Worm (Caenorhabditis elegans): ENCODE measurements around the gene R13A1.10.

Gene R13A1.10

DNA sequence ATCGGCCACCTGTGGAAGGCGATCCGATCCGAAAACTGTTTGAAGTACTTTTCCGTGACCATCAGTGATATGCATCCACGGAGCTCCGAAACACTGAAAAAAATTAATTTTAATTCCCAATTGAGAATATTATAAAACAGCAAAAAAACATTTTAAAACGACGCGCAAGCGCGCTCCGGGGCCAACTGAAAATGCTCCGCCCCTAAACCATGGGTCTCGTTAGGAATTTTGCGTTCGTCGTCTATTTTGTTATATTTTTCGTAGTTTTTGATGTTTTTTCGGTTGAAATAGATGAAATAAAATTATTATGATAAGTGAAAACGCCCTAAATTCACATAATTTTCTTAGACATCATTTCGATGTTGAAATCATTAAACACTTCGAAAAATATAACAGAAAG, 13.6 kb upstream of the R13A1.10 start:
- TF ChIP-seq dao-5 (tag; optimal IDR thresholded peaks at IDR 0.05) (no peak), W03F9.2 (tag; optimal IDR thresholded peaks at IDR 0.05) (no peak), him-1 (tag; optimal IDR thresholded peaks at IDR 0.05) (no peak)

- TF ChIP-seq dao-5 (tag; optimal IDR thresholded peaks at IDR 0.05) (no peak), W03F9.2 (tag; optimal IDR thresholded peaks at IDR 0.05) (no peak), him-1 (tag; optimal IDR thresholded peaks at IDR 0.05) (no peak)
Measured at ce11 chrIV:7237668-7238214, 10.8 kb upstream of the R13A1.10 start, which contains the start of gene elo-3. TSS of gene elo-3 (plus strand) at chrIV:7237718.

ce11 chrIV:7236248-7236772, 9.3 kb upstream of the R13A1.10 start:
- TF ChIP-seq dao-5 (tag; optimal IDR thresholded peaks at IDR 0.05) (no peak), him-1 (tag; optimal IDR thresholded peaks at IDR 0.05) (no peak), W03F9.2 (tag; optimal IDR thresholded peaks at IDR 0.05) (no peak)

DNA sequence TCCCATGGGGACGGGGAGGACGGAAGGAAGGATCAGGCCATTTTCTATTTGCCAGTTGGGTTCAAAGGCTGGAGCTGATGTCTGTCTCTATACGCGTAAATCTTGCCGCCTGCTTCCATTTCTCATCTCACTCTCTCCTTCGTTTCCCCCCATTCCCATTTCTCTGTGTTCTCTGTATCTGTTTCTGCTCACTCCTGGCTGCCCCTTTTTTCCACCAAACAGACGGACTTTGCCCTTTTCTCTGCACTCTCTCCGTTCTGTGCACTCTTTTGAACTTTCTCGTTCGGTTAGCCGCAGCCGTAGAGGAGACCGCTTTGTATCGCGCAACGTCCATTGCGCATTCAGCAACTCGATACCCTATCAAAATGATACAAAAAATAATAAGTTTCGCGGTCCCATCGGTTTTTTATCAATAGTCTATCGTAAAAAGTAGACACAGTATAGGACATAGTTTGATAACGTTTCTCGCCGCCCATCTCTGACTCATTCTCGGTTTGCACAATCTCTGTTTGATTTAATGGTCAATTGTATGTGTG, 8.5 kb upstream of the R13A1.10 start:
- TF ChIP-seq W03F9.2 (tag; optimal IDR thresholded peaks at IDR 0.05) (no peak), dao-5 (tag; optimal IDR thresholded peaks at IDR 0.05) (no peak)

DNA sequence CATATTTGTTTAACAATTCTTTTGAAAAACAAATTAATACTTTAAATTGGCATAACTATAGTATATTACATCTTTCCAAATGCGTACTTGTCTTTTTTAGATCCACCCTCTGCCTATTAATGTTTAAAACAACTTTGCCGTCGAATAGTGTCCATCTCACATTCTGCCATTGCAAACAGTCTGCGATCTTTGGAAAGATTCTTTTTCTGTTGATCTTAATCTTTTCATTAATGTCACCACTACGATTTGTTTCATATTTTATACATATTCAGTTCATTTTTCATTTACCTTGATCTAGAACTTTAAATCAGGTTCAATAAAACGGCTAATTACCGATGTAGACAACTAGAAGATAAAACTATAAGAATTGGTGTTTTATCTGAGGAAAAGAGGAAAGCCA, 7.7 kb upstream of the R13A1.10 start:
- TF ChIP-seq W03F9.2 (tag; optimal IDR thresholded peaks at IDR 0.05) (no peak), him-1 (tag; optimal IDR thresholded peaks at IDR 0.05) (no peak), dao-5 (tag; optimal IDR thresholded peaks at IDR 0.05) (no peak)

- TF ChIP-seq W03F9.2 (tag; optimal IDR thresholded peaks at IDR 0.05), result no peak
- no peak for TF ChIP-seq him-1 (tag; optimal IDR thresholded peaks at IDR 0.05)
- no peak for TF ChIP-seq dao-5 (tag; optimal IDR thresholded peaks at IDR 0.05)
Measured at ce11 chrIV:7233566-7234014, 6.6 kb upstream of the R13A1.10 start.

- TF ChIP-seq dao-5 (tag; optimal IDR thresholded peaks at IDR 0.05) (no peak), W03F9.2 (tag; optimal IDR thresholded peaks at IDR 0.05) (no peak), him-1 (tag; optimal IDR thresholded peaks at IDR 0.05) (no peak)
Measured at ce11 chrIV:7230935-7231334, 4.0 kb upstream of the R13A1.10 start, which contains the start of gene D2024.4. TSS of gene D2024.4 (plus strand) at chrIV:7231235.

ce11 chrIV:7230198-7230597, 3.2 kb upstream of the R13A1.10 start, which contains the start of gene cap-1:
TSS of gene cap-1 (minus strand) at chrIV:7230223.
- TF ChIP-seq him-1 (tag; optimal IDR thresholded peaks at IDR 0.05) (no peak), dao-5 (tag; optimal IDR thresholded peaks at IDR 0.05) (no peak), W03F9.2 (tag; optimal IDR thresholded peaks at IDR 0.05) (peak; percentile 91)

- no peak for TF ChIP-seq dao-5 (tag; optimal IDR thresholded peaks at IDR 0.05)
- no peak for TF ChIP-seq W03F9.2 (tag; optimal IDR thresholded peaks at IDR 0.05)
- no peak for TF ChIP-seq him-1 (tag; optimal IDR thresholded peaks at IDR 0.05)
Measured at ce11 chrIV:7228208-7228607, 1.2 kb upstream of the R13A1.10 start, which contains the start of gene D2024.5. TSS of gene D2024.5 (minus strand) at chrIV:7228308.

DNA sequence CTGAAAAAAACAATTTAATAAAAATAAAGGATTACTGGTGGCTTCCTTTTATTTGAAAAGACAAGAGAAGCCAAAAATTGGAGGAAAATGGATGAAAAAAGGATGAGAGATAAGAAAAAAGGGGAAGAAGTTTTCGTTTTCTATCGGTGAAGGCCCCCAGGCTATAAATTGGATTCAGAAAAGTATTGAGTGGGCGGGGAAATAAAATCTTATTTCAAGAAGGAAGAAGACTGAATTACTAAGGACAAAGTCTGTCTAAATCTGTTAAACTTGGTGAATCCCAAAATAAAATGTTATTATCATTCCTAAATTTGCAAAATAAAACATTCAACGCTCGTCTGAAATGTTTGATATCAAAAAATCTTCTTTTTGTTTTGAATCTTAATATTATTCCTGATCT, 4.9 kb downstream of the R13A1.10 start:
- TF ChIP-seq him-1 (tag; optimal IDR thresholded peaks at IDR 0.05) (no peak), W03F9.2 (tag; optimal IDR thresholded peaks at IDR 0.05) (no peak), dao-5 (tag; optimal IDR thresholded peaks at IDR 0.05) (no peak)

DNA sequence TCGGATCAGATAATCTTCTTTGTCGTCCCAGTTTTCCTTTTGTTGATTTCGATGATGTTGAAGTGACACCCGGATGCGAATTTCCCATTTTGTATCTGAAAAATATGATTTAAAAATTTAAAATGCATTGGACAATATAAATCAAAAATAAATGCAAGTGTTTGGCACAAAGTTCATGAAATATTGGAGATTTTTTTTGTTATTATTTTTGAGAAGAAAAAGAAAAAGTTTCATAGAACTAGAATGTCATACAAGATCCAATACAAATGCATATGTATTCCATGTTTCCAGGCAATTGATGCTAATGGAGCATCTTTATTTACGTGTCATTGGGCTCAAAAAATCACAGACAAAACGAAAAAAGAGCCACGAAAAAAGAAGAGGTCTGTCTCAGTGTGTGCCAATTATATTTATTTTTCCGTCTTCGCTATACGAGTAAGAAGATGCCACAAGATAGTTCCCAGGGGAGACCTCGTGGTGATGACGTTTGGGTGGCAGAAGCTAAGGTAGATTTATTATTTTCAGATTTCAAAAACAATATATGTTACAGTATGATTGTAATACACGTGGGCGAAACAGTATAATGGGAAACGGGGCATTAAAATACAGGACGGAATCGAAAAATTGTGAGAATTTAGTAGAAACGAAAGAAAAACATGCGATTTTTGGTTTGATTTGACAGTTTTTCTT, 7.4 kb downstream of the R13A1.10 start, which contains the start of the genes glb-23 and R13A1.1:
glb-23 (minus strand) TSS at position 101 of the 690 bp plus-strand sequence.
R13A1.1 (plus strand) TSS at position 640 of the 690 bp plus-strand sequence.
- TF ChIP-seq dao-5 (tag; optimal IDR thresholded peaks at IDR 0.05) (no peak), him-1 (tag; optimal IDR thresholded peaks at IDR 0.05) (no peak), W03F9.2 (tag; optimal IDR thresholded peaks at IDR 0.05) (no peak)

ce11 chrIV:7216210-7216609, 10.8 kb downstream of the R13A1.10 start:
- TF ChIP-seq W03F9.2 (tag; optimal IDR thresholded peaks at IDR 0.05), result no peak
- no peak for TF ChIP-seq him-1 (tag; optimal IDR thresholded peaks at IDR 0.05)
- TF ChIP-seq dao-5 (tag; optimal IDR thresholded peaks at IDR 0.05), result no peak

DNA sequence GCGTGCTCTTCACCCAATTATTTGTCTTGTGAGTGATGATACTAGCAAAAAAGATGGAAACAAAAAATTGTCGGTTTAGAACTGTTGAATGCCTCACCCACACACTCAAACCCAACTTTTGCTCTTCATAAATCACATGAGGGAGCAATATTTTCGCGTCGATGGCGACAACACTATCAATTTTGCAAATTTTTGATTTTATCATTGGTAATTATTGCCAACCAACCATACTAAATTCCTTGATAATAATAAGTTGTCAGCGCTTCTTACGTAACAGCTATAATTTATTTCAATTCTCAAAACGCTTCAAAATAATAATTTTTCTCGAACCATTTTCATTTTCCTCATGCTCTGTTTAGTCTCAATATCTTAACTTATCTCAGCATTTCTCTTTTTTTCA, 14.2 kb downstream of the R13A1.10 start:
- no peak for TF ChIP-seq him-1 (tag; optimal IDR thresholded peaks at IDR 0.05)
- no peak for TF ChIP-seq dao-5 (tag; optimal IDR thresholded peaks at IDR 0.05)
- TF ChIP-seq W03F9.2 (tag; optimal IDR thresholded peaks at IDR 0.05), result no peak

DNA sequence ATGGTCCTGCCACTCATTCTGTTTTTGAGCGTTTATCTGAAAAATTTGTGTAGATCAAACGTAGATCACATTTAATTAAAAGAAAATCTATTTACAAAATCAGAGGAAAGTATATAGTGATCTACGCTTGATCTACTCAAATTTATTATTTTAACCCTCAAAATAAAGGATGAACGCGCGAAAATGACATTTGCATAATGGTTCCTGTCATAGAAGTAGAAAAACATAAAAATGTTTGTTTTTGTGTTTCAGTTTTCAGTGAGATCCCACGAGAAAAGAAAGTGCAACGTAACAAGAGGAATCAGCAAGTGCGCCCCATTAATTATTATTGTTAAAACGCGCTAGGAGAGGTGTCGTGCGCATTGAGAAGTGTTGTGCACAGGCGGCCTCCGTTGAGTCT, 15.7 kb downstream of the R13A1.10 start:
- no peak for TF ChIP-seq dao-5 (tag; optimal IDR thresholded peaks at IDR 0.05)
- no peak for TF ChIP-seq W03F9.2 (tag; optimal IDR thresholded peaks at IDR 0.05)
- no peak for TF ChIP-seq him-1 (tag; optimal IDR thresholded peaks at IDR 0.05)
